Fruit fly (Drosophila melanogaster): ENCODE results near the gene rtet.

Gene rtet

dm6 chr3R:21111964-21112740 is 3.9 kb downstream of the rtet start (continued):
- TF ChIP-seq disco-r (GFP tag; optimal IDR thresholded peaks at IDR 0.05) (no peak), HLH3B (GFP tag; IDR thresholded peaks at IDR 0.05) (no peak), sd (tag; optimal IDR thresholded peaks at IDR 0.05) (no peak), CG4404 (GFP tag; IDR thresholded peaks at IDR 0.05) (no peak), CG10654 (GFP tag; optimal IDR thresholded peaks at IDR 0.05) (no peak), ERR (GFP tag; optimal IDR thresholded peaks at IDR 0.05) (no peak), CG18599 (GFP tag; optimal IDR thresholded peaks at IDR 0.05) (no peak), bbx (GFP tag; IDR thresholded peaks at IDR 0.05; ENCODE audit: partially characterized antibody) (no peak), slbo (GFP tag; IDR thresholded peaks at IDR 0.05) (0 out of 2 replicates have a peak, but pooled peaks have one; percentile 18), Xrp1 (GFP tag; IDR thresholded peaks at IDR 0.05) (peak; percentile 7), Bdp1 (GFP tag; optimal IDR thresholded peaks at IDR 0.05) (no peak), CG30403 (GFP tag; optimal IDR thresholded peaks at IDR 0.05) (peak; percentile 23), slou (GFP tag; optimal IDR thresholded peaks at IDR 0.05) (no peak), prd (optimal IDR thresholded peaks at IDR 0.05) (no peak), prd (GFP tag; IDR thresholded peaks at IDR 0.05) (peak; percentile 32; the same call in 1 of the 3 replicates), sr (GFP tag; IDR thresholded peaks at IDR 0.05) (no peak), Dp (GFP tag; optimal IDR thresholded peaks at IDR 0.05) (no peak), CG4730 (GFP tag; IDR thresholded peaks at IDR 0.05) (no peak), h (optimal IDR thresholded peaks at IDR 0.05) (no peak), Fer3 (tag; optimal IDR thresholded peaks at IDR 0.05) (peak; percentile 14), CG42726 (GFP tag; IDR thresholded peaks at IDR 0.05; ENCODE audit: partially characterized antibody) (0 out of 2 replicates have a peak, but pooled peaks have one; percentile 24), trh (GFP tag; optimal IDR thresholded peaks at IDR 0.05) (no peak), CG11560 (tag; IDR thresholded peaks at IDR 0.05) (no peak), hth (optimal IDR thresholded peaks at IDR 0.05) (no peak), tio (GFP tag; optimal IDR thresholded peaks at IDR 0.05) (no peak), Dll (GFP tag; IDR thresholded peaks at IDR 0.05; ENCODE audit: partially characterized antibody) (no peak), cg (GFP tag; optimal IDR thresholded peaks at IDR 0.05) (no peak), Sry-β (GFP tag; optimal IDR thresholded peaks at IDR 0.05) (no peak), toy (GFP tag; IDR thresholded peaks at IDR 0.05) (no peak), btn (GFP tag; optimal IDR thresholded peaks at IDR 0.05) (peak; percentile 7), grn (GFP tag; optimal IDR thresholded peaks at IDR 0.05) (no peak), CG32532 (GFP tag; IDR thresholded peaks at IDR 0.05) (no peak; the same call in 1 of the 2 replicates), Vsx1 (GFP tag; optimal IDR thresholded peaks at IDR 0.05) (no peak), CG1832 (GFP tag; optimal IDR thresholded peaks at IDR 0.05) (no peak), mam (GFP tag; optimal IDR thresholded peaks at IDR 0.05) (no peak), CG15011 (GFP tag; optimal IDR thresholded peaks at IDR 0.05) (no peak), CG4282 (GFP tag; optimal IDR thresholded peaks at IDR 0.05) (no peak), Side (GFP tag; optimal IDR thresholded peaks at IDR 0.05) (no peak), CG7928 (GFP tag; optimal IDR thresholded peaks at IDR 0.05) (no peak), nom (GFP tag; optimal IDR thresholded peaks at IDR 0.05) (no peak), ssp (GFP tag; IDR thresholded peaks at IDR 0.05) (no peak), eve (GFP tag; optimal IDR thresholded peaks at IDR 0.05) (no peak), CG4707 (GFP tag; optimal IDR thresholded peaks at IDR 0.05) (peak; percentile 91), CG34422 (GFP tag; IDR thresholded peaks at IDR 0.05) (0 out of 3 replicates have a peak, but pooled peaks have one; percentile 7), pros (GFP tag; optimal IDR thresholded peaks at IDR 0.05) (peak; percentile 25), ato (GFP tag; IDR thresholded peaks at IDR 0.05; ENCODE audit: partially characterized antibody) (no peak), D (optimal IDR thresholded peaks at IDR 0.05) (no peak), D (GFP tag; optimal IDR thresholded peaks at IDR 0.05) (peak; percentile 5), D19A (tag; optimal IDR thresholded peaks at IDR 0.05) (no peak), CG14860 (GFP tag; IDR thresholded peaks at IDR 0.05; ENCODE audit: partially characterized antibody) (no peak), CG12769 (tag; optimal IDR thresholded peaks at IDR 0.05) (peak; percentile 17)
